Fruit fly (Drosophila melanogaster) whole organism, embryonic: ENCODE measurements around the gene CG15403.

Experiments used
- Atf3 ChIP-seq: fragments of 200-800 bp; sonication (Bioruptor generic); optimal IDR thresholded peaks from 3 replicates; lab custom pipeline; 2016; ENCODE audit warnings: missing biosample characterization, missing genetic modification characterization
- Bteb2 ChIP-seq: fragments of 200-800 bp; sonication (Bioruptor generic); optimal IDR thresholded peaks from 2 replicates; lab custom pipeline; 2016; ENCODE audit warnings: missing biosample characterization, missing genetic modification characterization
- CG10209 ChIP-seq: fragments of 200-800 bp; sonication (Bioruptor generic); optimal IDR thresholded peaks from 3 replicates; lab custom pipeline; 2017; ENCODE audit warnings: missing biosample characterization, mild to moderate bottlenecking, missing genetic modification characterization, missing genetic modification reagents
- CG10462 ChIP-seq: fragments of 200-800 bp; sonication (Bioruptor generic); optimal IDR thresholded peaks from 2 replicates; lab custom pipeline; 2016; ENCODE audit warnings: missing biosample characterization, missing genetic modification characterization
- CG11695 ChIP-seq: fragments of 200-800 bp; sonication (Bioruptor generic); IDR thresholded peaks from 3 replicates; pipeline ENCODE4 v1.3.6; 2022; ENCODE audit warnings: missing biosample characterization, missing genetic modification characterization
- CG12155 ChIP-seq: fragments of 200-800 bp; sonication (Bioruptor generic); optimal IDR thresholded peaks from 3 replicates; lab custom pipeline; 2016; ENCODE audit warnings: missing biosample characterization, missing genetic modification characterization
- CG14860 ChIP-seq: fragments of 200-800 bp; sonication (Bioruptor generic); IDR thresholded peaks from 3 replicates; pipeline ENCODE4 v1.3.6; 2022; ENCODE audit warnings: missing biosample characterization, missing genetic modification characterization; ENCODE audit not compliant: partially characterized antibody
- CG15073 ChIP-seq: fragments of 200-800 bp; sonication (Bioruptor generic); optimal IDR thresholded peaks from 2 replicates; lab custom pipeline; 2016; ENCODE audit warnings: missing biosample characterization, missing genetic modification characterization
- CG1602 ChIP-seq: fragments of 200-800 bp; sonication (Bioruptor generic); optimal IDR thresholded peaks from 3 replicates; lab custom pipeline; 2016; ENCODE audit warnings: missing biosample characterization, missing genetic modification characterization
- CG17186 ChIP-seq: fragments of 200-800 bp; sonication (Bioruptor generic); optimal IDR thresholded peaks from 3 replicates; lab custom pipeline; 2017; ENCODE audit warnings: missing biosample characterization, missing genetic modification reagents, missing genetic modification characterization
- CG17328 ChIP-seq: fragments of 200-800 bp; sonication (Bioruptor generic); IDR thresholded peaks from 2 replicates; pipeline ENCODE4 v1.3.6; 2022; ENCODE audit warnings: missing biosample characterization, missing genetic modification characterization
- CG18011 ChIP-seq: fragments of 200-800 bp; sonication (Bioruptor generic); optimal IDR thresholded peaks from 2 replicates; lab custom pipeline; 2017; ENCODE audit warnings: missing biosample characterization, missing genetic modification characterization, mild to moderate bottlenecking, moderate library complexity, missing genotype
- CG18476 ChIP-seq: fragments of 200-800 bp; sonication (Bioruptor generic); optimal IDR thresholded peaks from 2 replicates; lab custom pipeline; 2016; ENCODE audit warnings: missing biosample characterization, mild to moderate bottlenecking, missing genetic modification characterization
- CG18764 ChIP-seq: fragments of 200-800 bp; sonication (Bioruptor generic); optimal IDR thresholded peaks from 3 replicates; lab custom pipeline; 2016; ENCODE audit warnings: missing biosample characterization, missing genetic modification characterization
- CG2202 ChIP-seq: fragments of 200-800 bp; sonication (Bioruptor generic); optimal IDR thresholded peaks from 2 replicates; lab custom pipeline; 2018; ENCODE audit warnings: missing biosample characterization, mild to moderate bottlenecking, missing genetic modification characterization
- CG4424 ChIP-seq: fragments of 200-800 bp; sonication (Bioruptor generic); optimal IDR thresholded peaks from 3 replicates; lab custom pipeline; 2016; ENCODE audit warnings: missing biosample characterization, missing genetic modification characterization
- CG6175 ChIP-seq: fragments of 200-800 bp; sonication (Bioruptor generic); IDR thresholded peaks from 3 replicates; pipeline ENCODE4 v1.3.6; 2022; ENCODE audit warnings: missing biosample characterization, missing genetic modification characterization
- CG6654 ChIP-seq: fragments of 200-800 bp; sonication (Bioruptor generic); optimal IDR thresholded peaks from 2 replicates; lab custom pipeline; 2017; ENCODE audit warnings: missing biosample characterization, mild to moderate bottlenecking, missing genetic modification characterization
- CG7745 ChIP-seq: fragments of 200-800 bp; sonication (Bioruptor generic); optimal IDR thresholded peaks from 2 replicates; lab custom pipeline; 2018; ENCODE audit warnings: missing biosample characterization, mild to moderate bottlenecking, missing genetic modification characterization, moderate library complexity
- CG9797 ChIP-seq: fragments of 200-800 bp; sonication (Bioruptor generic); optimal IDR thresholded peaks from 3 replicates; lab custom pipeline; 2018; ENCODE audit warnings: missing biosample characterization, mild to moderate bottlenecking, missing genetic modification characterization
- CG9932 ChIP-seq: fragments of 200-800 bp; sonication (Bioruptor generic); IDR thresholded peaks from 2 replicates; pipeline ENCODE4 v1.3.6; 2022; ENCODE audit warnings: missing biosample characterization, missing genetic modification characterization
- D19A ChIP-seq: fragments of 200-800 bp; optimal IDR thresholded peaks from 3 replicates; lab custom pipeline; 2019; ENCODE audit warnings: missing biosample characterization, mild to moderate bottlenecking, missing genetic modification characterization, moderate library complexity
- Dfd ChIP-seq, 2 experiments: fragments of >200 bp; optimal IDR thresholded peaks; 2 replicates each; lab custom pipeline; 2017; ENCODE audit warnings: missing biosample characterization in 2 of 2, missing genetic modification characterization in 2 of 2
- E2f1 ChIP-seq: fragments of 200-800 bp; sonication (Bioruptor generic); IDR thresholded peaks from 2 replicates; pipeline ENCODE4 v1.3.6; 2022; ENCODE audit warnings: missing biosample characterization, missing genetic modification characterization
- ERR ChIP-seq: fragments of 200-800 bp; sonication (Bioruptor generic); optimal IDR thresholded peaks from 2 replicates; lab custom pipeline; 2016; ENCODE audit warnings: missing biosample characterization, missing genetic modification characterization
- Gug ChIP-seq: fragments of 200-800 bp; sonication (Bioruptor generic); IDR thresholded peaks from 4 replicates; pipeline ENCODE4 v1.3.6; 2022; ENCODE audit warnings: missing biosample characterization, missing genetic modification characterization
- Kr ChIP-seq: fragments of 200-800 bp; sonication (Bioruptor generic); optimal IDR thresholded peaks from 2 replicates; lab custom pipeline; 2017; ENCODE audit warnings: missing biosample characterization, mild to moderate bottlenecking, missing genetic modification characterization
- Med ChIP-seq: fragments of 200-800 bp; sonication (Bioruptor generic); peaks from one replicate; lab custom pipeline; 2016; ENCODE audit warnings: missing biosample characterization, missing genetic modification characterization, mild to moderate bottlenecking, inconsistent platforms, moderate library complexity
- PHDP ChIP-seq: fragments of 200-800 bp; sonication (Bioruptor generic); optimal IDR thresholded peaks from 3 replicates; lab custom pipeline; 2018; ENCODE audit warnings: missing biosample characterization, mild to moderate bottlenecking, missing genetic modification characterization, moderate library complexity
- Spps ChIP-seq: fragments of 200-800 bp; sonication (Bioruptor generic); optimal IDR thresholded peaks from 2 replicates; lab custom pipeline; 2018; ENCODE audit warnings: missing biosample characterization, mild to moderate bottlenecking, missing genetic modification characterization
- bab2 ChIP-seq: fragments of 200-800 bp; sonication (Bioruptor generic); optimal IDR thresholded peaks from 2 replicates; lab custom pipeline; 2016; ENCODE audit warnings: missing biosample characterization, missing genetic modification characterization
- bbx ChIP-seq: fragments of 200-800 bp; sonication (Bioruptor generic); IDR thresholded peaks from 2 replicates; pipeline ENCODE4 v1.3.6; 2022; ENCODE audit warnings: missing biosample characterization, missing genetic modification characterization; ENCODE audit not compliant: partially characterized antibody
- cg ChIP-seq: fragments of 200-800 bp; sonication (Bioruptor generic); optimal IDR thresholded peaks from 3 replicates; lab custom pipeline; 2019; ENCODE audit warnings: missing biosample characterization, mild to moderate bottlenecking, missing genetic modification characterization, moderate library complexity
- chm ChIP-seq: fragments of 200-800 bp; sonication (Bioruptor generic); IDR thresholded peaks from 2 replicates; pipeline ENCODE4 v1.3.6; 2022; ENCODE audit warnings: missing biosample characterization, missing genetic modification characterization
- cwo ChIP-seq: fragments of 200-800 bp; sonication (Bioruptor generic); optimal IDR thresholded peaks from 3 replicates; lab custom pipeline; 2017; ENCODE audit warnings: missing biosample characterization, missing genetic modification characterization, mild to moderate bottlenecking, moderate library complexity, missing genetic modification reagents
- disco-r ChIP-seq: fragments of 200-800 bp; sonication (Bioruptor generic); optimal IDR thresholded peaks from 2 replicates; lab custom pipeline; 2016; ENCODE audit warnings: missing biosample characterization, missing genetic modification characterization
- fd64A ChIP-seq: fragments of 200-800 bp; sonication (Bioruptor generic); optimal IDR thresholded peaks from 3 replicates; lab custom pipeline; 2018; ENCODE audit warnings: missing biosample characterization, mild to moderate bottlenecking, missing genetic modification characterization
- gce ChIP-seq: fragments of 200-800 bp; sonication (Bioruptor generic); IDR thresholded peaks from 3 replicates; pipeline ENCODE4 v1.3.6; 2022; ENCODE audit warnings: missing biosample characterization, missing genetic modification characterization
- gfzf ChIP-seq: fragments of 200-800 bp; sonication (Bioruptor generic); optimal IDR thresholded peaks from 2 replicates; lab custom pipeline; 2016; ENCODE audit warnings: missing biosample characterization, mild to moderate bottlenecking, missing genetic modification characterization, moderate library complexity
- nau ChIP-seq: fragments of 200-800 bp; sonication (Bioruptor generic); optimal IDR thresholded peaks from 3 replicates; lab custom pipeline; 2017; ENCODE audit warnings: missing biosample characterization, mild to moderate bottlenecking, missing genetic modification characterization, missing genetic modification reagents
- nerfin-2 ChIP-seq: fragments of 200-800 bp; sonication (Bioruptor generic); IDR thresholded peaks from 2 replicates; pipeline ENCODE4 v1.3.6; 2022; ENCODE audit warnings: missing biosample characterization, missing genetic modification characterization; ENCODE audit not compliant: partially characterized antibody
- odd ChIP-seq: fragments of 200-800 bp; sonication (Bioruptor generic); optimal IDR thresholded peaks from 2 replicates; lab custom pipeline; 2017; ENCODE audit warnings: missing biosample characterization, mild to moderate bottlenecking, missing genetic modification characterization
- org-1 ChIP-seq: fragments of 200-800 bp; sonication (Bioruptor generic); optimal IDR thresholded peaks from 2 replicates; lab custom pipeline; 2017; ENCODE audit warnings: missing biosample characterization, missing genetic modification characterization
- row ChIP-seq: fragments of 200-800 bp; sonication (Bioruptor generic); IDR thresholded peaks from 3 replicates; pipeline ENCODE4 v1.3.6; 2022; ENCODE audit warnings: missing biosample characterization, missing genetic modification characterization
- sim ChIP-seq: fragments of 200-800 bp; sonication (Bioruptor generic); IDR thresholded peaks from 2 replicates; pipeline ENCODE4 v1.3.6; 2022; ENCODE audit warnings: missing biosample characterization, missing genetic modification characterization
- slbo ChIP-seq: fragments of 200-800 bp; sonication (Bioruptor generic); IDR thresholded peaks from 2 replicates; pipeline ENCODE4 v1.3.6; 2022; ENCODE audit warnings: missing biosample characterization, missing genetic modification characterization
- stc ChIP-seq: fragments of 200-800 bp; sonication (Bioruptor generic); IDR thresholded peaks from 2 replicates; pipeline ENCODE4 v1.3.6; 2022; ENCODE audit warnings: missing biosample characterization, missing genetic modification characterization
- tna ChIP-seq: fragments of 200-800 bp; sonication (Bioruptor generic); IDR thresholded peaks from 2 replicates; pipeline ENCODE4 v1.3.6; 2022; ENCODE audit warnings: missing biosample characterization, missing genetic modification characterization; ENCODE audit not compliant: partially characterized antibody
- vvl ChIP-seq: fragments of 200-800 bp; sonication (Bioruptor generic); IDR thresholded peaks from 2 replicates; pipeline ENCODE4 v1.3.6; 2022; ENCODE audit warnings: missing biosample characterization, missing genetic modification characterization
- zf30C ChIP-seq: fragments of 200-800 bp; sonication (Bioruptor generic); optimal IDR thresholded peaks from 3 replicates; lab custom pipeline; 2018; ENCODE audit warnings: missing biosample characterization, mild to moderate bottlenecking, missing genetic modification characterization

Gene CG15403

DNA sequence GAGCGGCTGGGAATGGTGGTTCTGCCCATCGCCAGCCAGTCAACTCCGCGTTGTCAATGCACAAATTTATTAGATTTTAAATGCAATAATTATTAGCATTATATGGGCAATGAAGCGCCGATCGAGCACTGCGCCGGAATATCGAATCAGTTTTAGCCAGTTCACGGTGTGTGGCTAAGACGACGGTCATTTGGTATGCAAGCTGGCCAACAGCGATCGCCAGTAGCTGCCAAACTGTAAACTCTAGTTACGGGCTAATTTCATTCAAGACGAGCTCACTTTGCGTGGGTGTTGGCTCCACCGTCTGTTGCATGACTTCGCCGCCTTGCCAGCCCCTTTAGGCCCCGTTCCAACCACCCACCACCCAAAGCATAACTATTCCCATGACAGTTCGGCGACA is 27.4 kb downstream of the CG15403 start:
- TF ChIP-seq Med (GFP tag; lab: Kevin White, UChicago) (peak; percentile 54), org-1 (GFP tag; lab: Kevin White, UChicago) (no peak), CG10209 (GFP tag; lab: Kevin White, UChicago) (no peak), CG17186 (GFP tag; lab: Kevin White, UChicago) (no peak), stc (no peak), Gug (GFP tag; lab: Robert Waterston, UW) (no peak), Spps (no peak), CG6654 (GFP tag; lab: Kevin White, UChicago) (peak; percentile 68), CG18764 (GFP tag; lab: Kevin White, UChicago) (no peak), bbx (no peak), tna (GFP tag; lab: Robert Waterston, UW) (no peak), CG4424 (GFP tag; lab: Kevin White, UChicago) (no peak), nau (no peak), cg (GFP tag; lab: Kevin White, UChicago) (no peak), CG6175 (GFP tag; lab: Robert Waterston, UW) (no peak), vvl (GFP tag; lab: Robert Waterston, UW) (peak; percentile 73; the same call in 1 of the 2 replicates), gce (GFP tag; lab: Robert Waterston, UW) (no peak), nerfin-2 (no peak)
- TF ChIP-seq, all 482 proteins: peak for 3

DNA sequence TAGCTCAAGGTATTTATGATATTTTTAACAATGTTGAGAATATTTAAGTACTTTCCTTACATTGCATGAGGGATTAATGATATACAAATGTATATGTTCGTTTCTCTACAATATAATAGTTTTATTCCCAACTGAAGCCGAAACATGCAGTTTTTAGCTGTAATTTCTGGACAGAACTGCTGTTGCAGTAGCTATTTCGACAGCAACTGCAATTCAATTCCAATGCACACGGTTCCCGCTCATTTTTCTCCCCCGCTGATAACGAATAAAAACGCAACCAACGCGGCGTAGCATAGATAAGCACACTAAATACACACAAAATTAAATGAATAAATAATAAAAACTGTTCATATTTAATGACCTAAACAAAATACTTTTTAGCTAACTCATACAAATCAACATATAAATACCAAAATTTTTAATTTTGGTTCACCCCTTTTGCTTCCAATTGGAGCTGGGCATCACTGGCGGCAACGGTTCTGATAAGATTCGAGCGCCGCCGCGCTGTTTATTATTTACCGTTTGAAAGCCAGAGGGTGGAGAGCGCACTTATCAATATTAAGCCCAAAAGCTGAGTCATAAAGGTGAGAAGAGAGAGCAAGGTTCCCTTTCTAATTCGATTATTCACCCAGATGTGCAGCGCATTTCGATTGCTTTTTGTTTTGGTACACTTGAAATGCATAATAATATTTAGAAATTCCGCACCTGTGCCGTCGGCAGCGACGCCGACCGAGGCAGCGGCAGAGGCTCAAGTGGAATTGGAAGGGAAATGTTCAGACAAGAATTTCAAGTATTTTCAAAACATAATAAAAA is 30.0 kb downstream of the CG15403 start:
- TF ChIP-seq bab2 (no peak), cwo (GFP tag; lab: Kevin White, UChicago) (no peak), E2f1 (GFP tag; lab: Robert Waterston, UW) (no peak), CG18476 (GFP tag; lab: Kevin White, UChicago) (no peak), odd (GFP tag; lab: Kevin White, UChicago) (peak; percentile 28), Atf3 (GFP tag; lab: Kevin White, UChicago) (no peak), disco-r (GFP tag; lab: Kevin White, UChicago) (no peak), CG7745 (tag; lab: Kevin White, UChicago) (no peak), zf30C (GFP tag; lab: Kevin White, UChicago) (no peak), Bteb2 (GFP tag; lab: Kevin White, UChicago) (no peak), fd64A (GFP tag; lab: Kevin White, UChicago) (no peak), slbo (no peak; the same call in 1 of the 2 replicates), Kr (GFP tag; lab: Kevin White, UChicago) (peak; percentile 96), Dfd (GFP tag; optimal IDR thresholded peaks at IDR 0.05; lab: Kevin White, UChicago) (no peak), CG9797 (no peak), CG17328 (no peak), Med (GFP tag; lab: Kevin White, UChicago) (peak; percentile 84), CG2202 (no peak), D19A (tag; lab: Kevin White, UChicago) (peak; percentile 22), CG1602 (GFP tag; lab: Kevin White, UChicago) (no peak), CG18011 (GFP tag; lab: Kevin White, UChicago) (no peak), PHDP (tag; lab: Kevin White, UChicago) (peak; percentile 37), CG11695 (GFP tag; lab: Robert Waterston, UW) (no peak), chm (GFP tag; lab: Robert Waterston, UW) (0 out of 2 replicates have a peak, but pooled peaks have one; percentile 49), CG10462 (GFP tag; lab: Kevin White, UChicago) (no peak), CG9932 (no peak), CG12155 (no peak), row (peak; percentile 57), CG15073 (GFP tag; lab: Kevin White, UChicago) (no peak), gfzf (GFP tag; lab: Kevin White, UChicago) (no peak), CG14860 (GFP tag; lab: Robert Waterston, UW) (no peak), sim (GFP tag; lab: Robert Waterston, UW) (no peak), ERR (GFP tag; lab: Kevin White, UChicago) (no peak)
